Fruit fly (Drosophila melanogaster) whole organism, pupa: ENCODE measurements around the gene CG14237.

Source experiments
- CG13204 ChIP-seq: fragments of 200-800 bp; sonication (Bioruptor generic); optimal IDR thresholded peaks from 2 replicates; lab custom pipeline; 2018; ENCODE audit warnings: missing biosample characterization, mild to moderate bottlenecking, missing genetic modification characterization, moderate library complexity
- CG17806 ChIP-seq: fragments of 200-800 bp; sonication (Bioruptor generic); optimal IDR thresholded peaks from 2 replicates; lab custom pipeline; 2018; ENCODE audit warnings: missing biosample characterization, mild to moderate bottlenecking, missing genetic modification characterization, moderate library complexity
- CG32121 ChIP-seq: fragments of 200-800 bp; sonication (Bioruptor generic); IDR thresholded peaks from 2 replicates; pipeline ENCODE4 v1.3.6; 2022; ENCODE audit warnings: missing biosample characterization, missing genetic modification characterization
- D1 ChIP-seq: fragments of 200-800 bp; sonication (Bioruptor generic); optimal IDR thresholded peaks from 2 replicates; lab custom pipeline; 2018; ENCODE audit warnings: missing biosample characterization, mild to moderate bottlenecking, missing genetic modification characterization, moderate library complexity
- EcR ChIP-seq: fragments of 200-800 bp; sonication (Bioruptor generic); optimal IDR thresholded peaks from 3 replicates; lab custom pipeline; 2019; ENCODE audit warnings: missing biosample characterization, missing genetic modification characterization, mild to moderate bottlenecking, moderate library complexity, missing genetic modification reagents
- Ets98B ChIP-seq: fragments of 200-800 bp; sonication (Bioruptor generic); IDR thresholded peaks from 2 replicates; pipeline ENCODE4 v1.3.6; 2022; ENCODE audit warnings: missing biosample characterization, missing genetic modification characterization
- Snoo ChIP-seq: fragments of 200-800 bp; sonication (Bioruptor generic); optimal IDR thresholded peaks from 3 replicates; lab custom pipeline; 2017; ENCODE audit warnings: missing biosample characterization, mild to moderate bottlenecking, missing genetic modification characterization, inconsistent platforms
- fd96Ca ChIP-seq: fragments of 200-800 bp; sonication (Bioruptor generic); IDR thresholded peaks from 3 replicates; pipeline ENCODE4 v1.3.6; 2022; ENCODE audit warnings: missing biosample characterization, missing genetic modification characterization
- rn ChIP-seq: fragments of 200-800 bp; sonication (Bioruptor generic); IDR thresholded peaks from 2 replicates; pipeline ENCODE4 v1.3.6; 2022; ENCODE audit warnings: missing biosample characterization, missing genetic modification characterization

DNA sequence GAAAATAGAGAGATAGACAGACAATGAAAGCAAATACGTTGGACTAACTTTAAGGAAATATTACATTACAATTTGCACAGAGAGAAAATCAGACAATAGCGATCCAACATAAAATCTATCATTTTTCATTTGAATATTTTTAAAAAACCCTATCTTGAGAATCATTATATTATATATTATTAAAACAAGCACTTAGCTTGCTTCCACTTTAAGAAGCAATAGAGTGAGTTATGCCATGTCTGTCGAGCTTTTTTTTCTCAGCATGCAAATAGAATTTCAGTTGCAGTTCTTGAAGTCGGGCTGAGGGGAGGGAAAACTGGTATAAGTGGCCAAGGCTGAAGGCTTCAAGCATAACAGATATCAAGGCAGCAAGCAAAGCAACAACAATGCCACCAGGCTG, 45.4 kb downstream of the CG14237 start:
- TF ChIP-seq D1 (no peak), EcR (no peak), fd96Ca (GFP tag; lab: Robert Waterston, UW) (no peak), CG17806 (peak; percentile 40), rn (GFP tag; lab: Robert Waterston, UW) (no peak), CG32121 (no peak), CG13204 (no peak), Snoo (tag; lab: Kevin White, UChicago) (no peak), Ets98B (no peak)
